Worm (Caenorhabditis elegans) whole organism, L3 larva: ENCODE data around the gene R102.6.

Source experiments
- ama-1 ChIP-seq: fragments of 150-350 bp; optimal IDR thresholded peaks from 2 replicates; lab custom pipeline; 2018
- ceh-16 ChIP-seq: sonication (generic microtip); optimal IDR thresholded peaks from 2 replicates; lab custom pipeline; 2017; ENCODE audit warnings: missing biosample characterization, missing genetic modification characterization
- ceh-82 ChIP-seq: fragments of 150-350 bp; optimal IDR thresholded peaks from 2 replicates; lab custom pipeline; 2014; ENCODE audit warnings: missing biosample characterization, missing genetic modification characterization
- elt-2 ChIP-seq: sonication (generic microtip); optimal IDR thresholded peaks from 2 replicates; lab custom pipeline; 2016; ENCODE audit warnings: missing genetic modification reagents, mild to moderate bottlenecking, missing genetic modification characterization, missing compliant biosample characterization
- mdl-1 ChIP-seq: fragments of 150-350 bp; optimal IDR thresholded peaks from 2 replicates; lab custom pipeline; 2014; ENCODE audit warnings: missing biosample characterization, missing genetic modification characterization
- nfya-1 ChIP-seq: sonication (generic microtip); optimal IDR thresholded peaks from 2 replicates; lab custom pipeline; 2017; ENCODE audit warnings: missing genetic modification characterization, mild to moderate bottlenecking, missing compliant biosample characterization, antibody characterized with exemption, moderate library complexity; ENCODE audit not compliant: insufficient read depth
- nhr-11 ChIP-seq: fragments of 150-350 bp; optimal IDR thresholded peaks from 2 replicates; lab custom pipeline; 2014; ENCODE audit warnings: missing biosample characterization, missing genetic modification characterization
- nhr-23 ChIP-seq: fragments of 150-350 bp; optimal IDR thresholded peaks from 2 replicates; lab custom pipeline; 2014; ENCODE audit warnings: missing biosample characterization, missing genetic modification reagents, missing genetic modification characterization
- nhr-25 ChIP-seq: sonication (generic microtip); optimal IDR thresholded peaks from 2 replicates; lab custom pipeline; 2017; ENCODE audit warnings: missing biosample characterization, missing genetic modification characterization
- nhr-28 ChIP-seq: fragments of 150-350 bp; optimal IDR thresholded peaks from 2 replicates; lab custom pipeline; 2014; ENCODE audit warnings: missing biosample characterization, missing genetic modification characterization
- pha-4 ChIP-seq: fragments of 150-350 bp; optimal IDR thresholded peaks from 2 replicates; lab custom pipeline; 2014; ENCODE audit warnings: missing biosample characterization, missing genetic modification reagents, missing genetic modification characterization
- skn-1 ChIP-seq: fragments of 150-350 bp; optimal IDR thresholded peaks from 2 replicates; lab custom pipeline; 2014; ENCODE audit warnings: missing biosample characterization, missing genetic modification characterization
- tbx-2 ChIP-seq: sonication (generic microtip); optimal IDR thresholded peaks from 2 replicates; lab custom pipeline; 2016; ENCODE audit warnings: mild to moderate bottlenecking, missing genetic modification characterization, missing compliant biosample characterization
- unc-39 ChIP-seq: sonication (generic microtip); optimal IDR thresholded peaks from 4 replicates; lab custom pipeline; 2017; ENCODE audit warnings: missing biosample characterization, missing genetic modification characterization

DNA sequence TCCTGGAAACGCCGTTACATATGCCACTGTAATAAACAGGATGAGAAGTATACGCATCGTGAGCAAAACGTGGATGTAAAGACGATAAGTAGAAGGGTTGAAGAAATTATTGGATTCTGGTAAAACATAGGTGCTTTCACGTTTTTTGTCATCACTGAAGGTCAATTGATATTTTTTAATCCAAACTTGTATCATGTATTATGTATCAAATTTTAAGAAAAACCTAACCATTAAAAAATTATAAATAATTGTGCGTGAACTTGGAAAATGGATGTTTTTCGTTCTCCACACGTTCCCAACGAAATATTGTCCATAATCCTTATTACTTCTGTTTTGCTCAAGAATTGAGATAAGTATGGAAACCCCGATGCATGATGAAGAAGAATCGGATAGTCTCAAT lies 15.9 kb downstream of the R102.6 start, which contains the start of gene R102.8:
- no peak for TF ChIP-seq skn-1 (tag; lab: Kevin White, UChicago)
- no peak for TF ChIP-seq ama-1 (lab: Kevin White, UChicago)
- TF ChIP-seq nhr-28 (tag; lab: Kevin White, UChicago): no peak
- no peak for TF ChIP-seq nhr-23 (tag; lab: Kevin White, UChicago)
- no peak for TF ChIP-seq ceh-82 (tag; lab: Kevin White, UChicago)
- no peak for TF ChIP-seq unc-39
- TF ChIP-seq pha-4 (tag; lab: Kevin White, UChicago): no peak
- TF ChIP-seq elt-2: no peak
- no peak for TF ChIP-seq tbx-2 (tag; lab: Kevin White, UChicago)
- no peak for TF ChIP-seq ceh-16 (tag; lab: Kevin White, UChicago)
- TF ChIP-seq nhr-11 (tag; lab: Kevin White, UChicago): no peak
- TF ChIP-seq nhr-25 (tag; lab: Kevin White, UChicago): no peak
- TF ChIP-seq mdl-1 (tag; lab: Kevin White, UChicago): no peak
- TF ChIP-seq nfya-1: no peak
